Worm (Caenorhabditis elegans) whole organism, L3 larva: ENCODE data around the gene tbcc-1.

ENCODE experiments used
- R02D3.7 ChIP-seq: fragments of 150-350 bp; optimal IDR thresholded peaks from 2 replicates; lab custom pipeline; 2014; ENCODE audit warnings: missing biosample characterization, missing genetic modification characterization
- ZK546.5 ChIP-seq: sonication (generic microtip); optimal IDR thresholded peaks from 2 replicates; lab custom pipeline; 2017; ENCODE audit warnings: missing biosample characterization, missing genetic modification characterization
- aly-2 ChIP-seq: fragments of 150-350 bp; optimal IDR thresholded peaks from 2 replicates; lab custom pipeline; 2014; ENCODE audit warnings: missing biosample characterization, missing genetic modification characterization
- ama-1 ChIP-seq: fragments of 150-350 bp; optimal IDR thresholded peaks from 2 replicates; lab custom pipeline; 2018
- ceh-28 ChIP-seq: fragments of 150-350 bp; optimal IDR thresholded peaks from 2 replicates; lab custom pipeline; 2014; ENCODE audit warnings: missing biosample characterization, missing genetic modification reagents, missing genetic modification characterization
- egl-27 ChIP-seq: sonication (generic microtip); optimal IDR thresholded peaks from 4 replicates; lab custom pipeline; 2017; ENCODE audit warnings: missing biosample characterization, missing genetic modification reagents, missing genetic modification characterization
- egl-5 ChIP-seq: fragments of 150-350 bp; optimal IDR thresholded peaks from 2 replicates; lab custom pipeline; 2017; ENCODE audit warnings: missing biosample characterization, missing genetic modification reagents, missing genetic modification characterization, inconsistent platforms
- elt-2 ChIP-seq: sonication (generic microtip); optimal IDR thresholded peaks from 2 replicates; lab custom pipeline; 2016; ENCODE audit warnings: missing genetic modification reagents, mild to moderate bottlenecking, missing genetic modification characterization, missing compliant biosample characterization
- fkh-10 ChIP-seq: sonication (generic microtip); optimal IDR thresholded peaks from 2 replicates; lab custom pipeline; 2017; ENCODE audit warnings: missing biosample characterization, missing genetic modification reagents, missing genetic modification characterization
- fos-1 ChIP-seq: fragments of 150-350 bp; optimal IDR thresholded peaks from 2 replicates; lab custom pipeline; 2014; ENCODE audit warnings: missing biosample characterization, missing genetic modification characterization
- hmg-11 ChIP-seq: sonication (generic microtip); optimal IDR thresholded peaks from 2 replicates; lab custom pipeline; 2016; ENCODE audit warnings: missing genetic modification characterization, missing compliant biosample characterization
- lin-15B ChIP-seq: fragments of 150-350 bp; optimal IDR thresholded peaks from 2 replicates; lab custom pipeline; 2014; ENCODE audit warnings: missing biosample characterization, missing genetic modification characterization
- lin-39 ChIP-seq: fragments of 150-350 bp; optimal IDR thresholded peaks from 2 replicates; lab custom pipeline; 2018; ENCODE audit warnings: missing biosample characterization, missing genetic modification reagents, missing genetic modification characterization
- lsy-12 ChIP-seq: sonication (generic microtip); optimal IDR thresholded peaks from 2 replicates; lab custom pipeline; 2016; ENCODE audit warnings: mild to moderate bottlenecking, missing genetic modification characterization, missing compliant biosample characterization
- nfya-1 ChIP-seq: sonication (generic microtip); optimal IDR thresholded peaks from 2 replicates; lab custom pipeline; 2017; ENCODE audit warnings: missing genetic modification characterization, mild to moderate bottlenecking, missing compliant biosample characterization, antibody characterized with exemption, moderate library complexity; ENCODE audit not compliant: insufficient read depth
- nhr-12 ChIP-seq: fragments of 150-350 bp; optimal IDR thresholded peaks from 2 replicates; lab custom pipeline; 2014; ENCODE audit warnings: missing biosample characterization, missing genetic modification characterization
- nhr-23 ChIP-seq: fragments of 150-350 bp; optimal IDR thresholded peaks from 2 replicates; lab custom pipeline; 2014; ENCODE audit warnings: missing biosample characterization, missing genetic modification reagents, missing genetic modification characterization
- nhr-25 ChIP-seq: sonication (generic microtip); optimal IDR thresholded peaks from 2 replicates; lab custom pipeline; 2017; ENCODE audit warnings: missing biosample characterization, missing genetic modification characterization
- nhr-43 ChIP-seq: sonication (generic microtip); optimal IDR thresholded peaks from 2 replicates; lab custom pipeline; 2016; ENCODE audit warnings: mild to moderate bottlenecking, missing genetic modification characterization, missing compliant biosample characterization; ENCODE audit not compliant: poor library complexity, severe bottlenecking
- nhr-67 ChIP-seq: fragments of 150-350 bp; optimal IDR thresholded peaks from 2 replicates; lab custom pipeline; 2014; ENCODE audit warnings: missing biosample characterization, missing genetic modification characterization
- nhr-77 ChIP-seq: fragments of 150-350 bp; optimal IDR thresholded peaks from 2 replicates; lab custom pipeline; 2014; ENCODE audit warnings: missing biosample characterization, missing genetic modification characterization
- pha-4 ChIP-seq: fragments of 150-350 bp; optimal IDR thresholded peaks from 2 replicates; lab custom pipeline; 2014; ENCODE audit warnings: missing biosample characterization, missing genetic modification reagents, missing genetic modification characterization
- pqm-1 ChIP-seq: fragments of 150-350 bp; optimal IDR thresholded peaks from 2 replicates; lab custom pipeline; 2017; ENCODE audit warnings: missing biosample characterization, missing genetic modification characterization, inconsistent platforms
- skn-1 ChIP-seq: fragments of 150-350 bp; optimal IDR thresholded peaks from 2 replicates; lab custom pipeline; 2014; ENCODE audit warnings: missing biosample characterization, missing genetic modification characterization
- snpc-4 ChIP-seq: fragments of 150-350 bp; optimal IDR thresholded peaks from 2 replicates; lab custom pipeline; 2014; ENCODE audit warnings: missing biosample characterization, missing genetic modification characterization
- zag-1 ChIP-seq: fragments of 150-350 bp; optimal IDR thresholded peaks from 2 replicates; lab custom pipeline; 2014; ENCODE audit warnings: missing biosample characterization, missing genetic modification characterization
- ztf-11 ChIP-seq: fragments of 150-350 bp; optimal IDR thresholded peaks from 2 replicates; lab custom pipeline; 2014; ENCODE audit warnings: missing biosample characterization, missing genetic modification characterization

The tbcc-1 gene

ce11 chrIII:2811410-2811809, 23.2 kb downstream of the tbcc-1 start:
- TF ChIP-seq elt-2 (tag; lab: Kevin White, UChicago) = peak; percentile 3
- TF ChIP-seq lsy-12 (tag; lab: Kevin White, UChicago) = no peak
- TF ChIP-seq nhr-43 = peak; percentile 14
- TF ChIP-seq nhr-12 = no peak
- TF ChIP-seq aly-2 (tag; lab: Kevin White, UChicago) = peak; percentile 38

ce11 chrIII:2814919-2815554, 26.8 kb downstream of the tbcc-1 start, which contains the start of gene tufm-1:
tufm-1 (minus strand) TSS chrIII:2814969.
- TF ChIP-seq ceh-28 (tag; lab: Kevin White, UChicago) (peak; percentile 36), pqm-1 (no peak), zag-1 (no peak), nhr-67 (tag; lab: Kevin White, UChicago) (no peak), aly-2 (tag; lab: Kevin White, UChicago) (no peak), ZK546.5 (tag; lab: Kevin White, UChicago) (no peak), fkh-10 (GFP tag; lab: Kevin White, UChicago) (no peak), egl-5 (tag; lab: Kevin White, UChicago) (peak; percentile 37), lin-15B (tag; lab: Kevin White, UChicago) (peak; percentile 76), nfya-1 (tag; lab: Kevin White, UChicago) (peak; percentile 90), nhr-23 (tag; lab: Kevin White, UChicago) (no peak), hmg-11 (tag; lab: Kevin White, UChicago) (peak; percentile 61), pha-4 (tag; lab: Kevin White, UChicago) (peak; percentile 74), elt-2 (tag; lab: Kevin White, UChicago) (peak; percentile 48), nhr-25 (tag; lab: Kevin White, UChicago) (no peak), lin-39 (tag; lab: Kevin White, UChicago) (peak; percentile 18), skn-1 (tag; lab: Kevin White, UChicago) (peak; percentile 23), fos-1 (no peak)

ce11 chrIII:2816205-2816923, 28.1 kb downstream of the tbcc-1 start:
- TF ChIP-seq nfya-1 (tag; lab: Kevin White, UChicago) (peak; percentile 93), ztf-11 (tag; lab: Kevin White, UChicago) (no peak), nhr-23 (tag; lab: Kevin White, UChicago) (peak; percentile 0), egl-27 (no peak), pha-4 (tag; lab: Kevin White, UChicago) (peak; percentile 48)

ce11 chrIII:2817847-2818246, 29.6 kb downstream of the tbcc-1 start:
- TF ChIP-seq nfya-1 (tag; lab: Kevin White, UChicago) (peak; percentile 77), aly-2 (tag; lab: Kevin White, UChicago) (no peak)

ce11 chrIII:2818980-2819379, 30.7 kb downstream of the tbcc-1 start, which contains the start of gene pipp-4P:
pipp-4P (plus strand) TSS chrIII:2819280.
- TF ChIP-seq R02D3.7 (tag; lab: Kevin White, UChicago) (no peak), fkh-10 (GFP tag; lab: Kevin White, UChicago) (no peak), snpc-4 (tag; lab: Kevin White, UChicago) (no peak), nhr-77 (tag; lab: Kevin White, UChicago) (no peak)

ce11 chrIII:2826770-2827169, 38.5 kb downstream of the tbcc-1 start, which contains the start of gene Y71H2AM.1:
Y71H2AM.1 (plus strand) TSS chrIII:2827070.
- TF ChIP-seq ztf-11 (tag; lab: Kevin White, UChicago) = no peak
- no peak for TF ChIP-seq ama-1 (lab: Kevin White, UChicago)
- TF ChIP-seq nhr-12 = no peak
- no peak for TF ChIP-seq nhr-67 (tag; lab: Kevin White, UChicago)
- TF ChIP-seq fkh-10 (GFP tag; lab: Kevin White, UChicago) = no peak
